Fruit fly (Drosophila melanogaster): ENCODE measurements around the gene ppl.

Gene ppl

dm6 chr3L:21290336-21290735 lies 9.0 kb upstream of the ppl start:
- TF ChIP-seq pan (optimal IDR thresholded peaks at IDR 0.05) (no peak), CG32264 (GFP tag; optimal IDR thresholded peaks at IDR 0.05) (no peak), Jra (GFP tag; optimal IDR thresholded peaks at IDR 0.05) (no peak), sage (GFP tag; optimal IDR thresholded peaks at IDR 0.05) (no peak), fru (GFP tag; optimal IDR thresholded peaks at IDR 0.05) (no peak), h (GFP tag; optimal IDR thresholded peaks at IDR 0.05) (no peak), lola (GFP tag; optimal IDR thresholded peaks at IDR 0.05) (no peak), usp (GFP tag; optimal IDR thresholded peaks at IDR 0.05) (no peak), CG9705 (GFP tag; optimal IDR thresholded peaks at IDR 0.05) (no peak), rgr (GFP tag; optimal IDR thresholded peaks at IDR 0.05) (no peak), GATAd (GFP tag; optimal IDR thresholded peaks at IDR 0.05) (no peak), Hr83 (GFP tag; optimal IDR thresholded peaks at IDR 0.05; ENCODE audit: poor library complexity, severe bottlenecking) (no peak), brk (GFP tag; optimal IDR thresholded peaks at IDR 0.05) (no peak), HLH106 (tag; optimal IDR thresholded peaks at IDR 0.05) (no peak), sv (GFP tag; optimal IDR thresholded peaks at IDR 0.05) (no peak), woc (GFP tag; optimal IDR thresholded peaks at IDR 0.05) (no peak)

DNA sequence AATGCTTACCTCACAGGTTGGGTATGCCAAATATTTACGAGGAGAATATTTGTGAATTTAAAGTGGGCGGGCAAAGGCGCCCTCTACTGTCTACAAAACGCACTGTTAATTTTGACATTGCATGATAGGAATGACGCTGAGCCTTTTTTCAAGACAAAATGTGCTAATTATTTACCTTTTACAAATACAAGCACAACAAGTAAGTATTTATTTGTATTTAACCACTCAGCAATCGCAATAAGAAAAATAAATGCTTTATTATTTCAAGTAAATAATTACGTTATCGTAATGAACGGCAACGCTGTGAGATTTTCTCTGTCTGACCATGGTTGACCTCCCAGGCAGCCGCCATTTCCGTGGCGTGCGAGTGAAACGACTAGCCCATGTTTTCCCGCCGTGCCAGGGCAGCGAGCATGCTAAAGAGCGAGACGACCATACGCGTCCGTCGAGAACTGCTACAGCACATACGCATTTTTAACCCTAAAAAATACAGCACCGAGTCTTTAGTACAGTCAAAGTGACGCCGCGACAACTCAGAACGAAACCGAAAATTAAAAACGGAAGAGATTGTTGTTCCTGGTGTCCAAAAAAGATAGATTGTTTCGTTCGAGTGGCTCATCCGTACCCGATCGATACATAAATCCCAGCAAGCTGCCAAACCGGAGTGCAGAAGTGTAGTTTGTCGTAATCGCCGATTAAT lies 4.5 kb upstream of the ppl start, which contains the start of the genes CG12974 and pzg:
CG12974 (minus strand) TSS at position 324 of the 700 bp plus-strand sequence.
pzg (plus strand) TSS at position 461 of the 700 bp plus-strand sequence.
- peak; percentile 48 for TF ChIP-seq br (GFP tag; optimal IDR thresholded peaks at IDR 0.05)
- TF ChIP-seq tai (GFP tag; optimal IDR thresholded peaks at IDR 0.05): no peak
- no peak for TF ChIP-seq Abd-B (GFP tag; optimal IDR thresholded peaks at IDR 0.05)
- no peak for TF ChIP-seq Rel (GFP tag; optimal IDR thresholded peaks at IDR 0.05)
- TF ChIP-seq Rel (tag; optimal IDR thresholded peaks at IDR 0.05): no peak
- peak; percentile 46 for TF ChIP-seq Myc (optimal IDR thresholded peaks at IDR 0.05)
- no peak for TF ChIP-seq lola (GFP tag; optimal IDR thresholded peaks at IDR 0.05)
- peak; percentile 51 for TF ChIP-seq sv (GFP tag; optimal IDR thresholded peaks at IDR 0.05)
- no peak for TF ChIP-seq N (GFP tag; optimal IDR thresholded peaks at IDR 0.05)
- TF ChIP-seq Jra (GFP tag; optimal IDR thresholded peaks at IDR 0.05): peak; percentile 19
- no peak for TF ChIP-seq Hr78 (GFP tag; optimal IDR thresholded peaks at IDR 0.05)
- TF ChIP-seq HLH106 (tag; optimal IDR thresholded peaks at IDR 0.05): peak; percentile 73
- TF ChIP-seq Sp1 (GFP tag; optimal IDR thresholded peaks at IDR 0.05): peak; percentile 57
- TF ChIP-seq CG9705 (GFP tag; optimal IDR thresholded peaks at IDR 0.05): peak; percentile 82
- peak; percentile 99 for TF ChIP-seq Vsx2 (GFP tag; optimal IDR thresholded peaks at IDR 0.05; ENCODE audit: partially characterized antibody)
- TF ChIP-seq dmrt93B (GFP tag; optimal IDR thresholded peaks at IDR 0.05): peak; percentile 74
- TF ChIP-seq jim (GFP tag; optimal IDR thresholded peaks at IDR 0.05): no peak
- TF ChIP-seq ey (GFP tag; optimal IDR thresholded peaks at IDR 0.05): peak; percentile 51
- TF ChIP-seq brk (GFP tag; optimal IDR thresholded peaks at IDR 0.05): no peak
- peak; percentile 20 for TF ChIP-seq Mio (GFP tag; optimal IDR thresholded peaks at IDR 0.05)
- peak; percentile 69 for TF ChIP-seq fru (GFP tag; optimal IDR thresholded peaks at IDR 0.05)
- TF ChIP-seq Dif (GFP tag; optimal IDR thresholded peaks at IDR 0.05; ENCODE audit: partially characterized antibody): peak; percentile 99
- TF ChIP-seq CG32264 (GFP tag; optimal IDR thresholded peaks at IDR 0.05): no peak
- TF ChIP-seq OdsH (GFP tag; optimal IDR thresholded peaks at IDR 0.05): peak; percentile 30
- TF ChIP-seq foxo (GFP tag; optimal IDR thresholded peaks at IDR 0.05): peak in 1 of 2 experiments; percentile 59
- TF ChIP-seq GATAd (GFP tag; optimal IDR thresholded peaks at IDR 0.05): no peak
- TF ChIP-seq Hr83 (GFP tag; optimal IDR thresholded peaks at IDR 0.05; ENCODE audit: poor library complexity, severe bottlenecking): peak; percentile 34
- TF ChIP-seq usp (GFP tag; optimal IDR thresholded peaks at IDR 0.05): no peak
- no peak for TF ChIP-seq sage (GFP tag; optimal IDR thresholded peaks at IDR 0.05)
- TF ChIP-seq woc (GFP tag; optimal IDR thresholded peaks at IDR 0.05): peak; percentile 70
- TF ChIP-seq dl (GFP tag; optimal IDR thresholded peaks at IDR 0.05; ENCODE audit: insufficient read depth in 1 of 2, partially characterized antibody in 2 of 2): peak; percentile 76 to 82
- peak; percentile 69 for TF ChIP-seq rgr (GFP tag; optimal IDR thresholded peaks at IDR 0.05)
- TF ChIP-seq Hnf4 (GFP tag; optimal IDR thresholded peaks at IDR 0.05): peak; percentile 56
- TF ChIP-seq dsf (GFP tag; optimal IDR thresholded peaks at IDR 0.05; ENCODE audit: borderline replicate concordance): no peak
- no peak for TF ChIP-seq CrebA (GFP tag; optimal IDR thresholded peaks at IDR 0.05; ENCODE audit: borderline replicate concordance)
- TF ChIP-seq psq (GFP tag; optimal IDR thresholded peaks at IDR 0.05): no peak
- TF ChIP-seq Dfd (GFP tag; optimal IDR thresholded peaks at IDR 0.05): no peak
- peak; percentile 66 for TF ChIP-seq h (GFP tag; optimal IDR thresholded peaks at IDR 0.05)
- no peak for TF ChIP-seq pan (optimal IDR thresholded peaks at IDR 0.05)

All from whole organism, wandering third instar larva.